Worm (Caenorhabditis elegans): ENCODE results near the gene F48D6.4.

F48D6.4 gene

DNA sequence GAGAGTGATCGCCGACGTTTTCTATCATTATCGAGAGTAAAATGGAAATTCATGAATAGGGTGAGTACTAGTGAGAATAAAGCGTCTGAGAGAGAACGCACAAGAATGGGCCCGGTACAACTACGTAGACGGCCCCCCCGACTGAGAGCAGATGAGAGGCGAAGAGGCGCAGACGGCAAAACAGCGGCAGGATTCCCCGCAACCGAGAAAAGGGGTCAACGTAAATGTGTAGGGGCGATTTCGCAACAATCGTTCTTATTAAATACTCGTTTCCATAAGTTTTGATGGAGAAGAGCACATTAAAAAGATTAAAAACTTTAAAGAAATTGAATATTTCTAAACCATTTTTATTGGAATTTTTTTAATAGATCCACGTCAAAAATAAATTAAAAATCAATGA lies 32.4 kb downstream of the F48D6.4 start (continued):
- TF ChIP-seq ama-1 (optimal IDR thresholded peaks at IDR 0.05) (no peak), pag-3 (tag; optimal IDR thresholded peaks at IDR 0.05; ENCODE audit: borderline replicate concordance, insufficient read depth) (no peak), egl-27 (tag; optimal IDR thresholded peaks at IDR 0.05) (no peak), nhr-76 (tag; optimal IDR thresholded peaks at IDR 0.05) (no peak), ztf-11 (tag; optimal IDR thresholded peaks at IDR 0.05) (no peak), nhr-237 (tag; optimal IDR thresholded peaks at IDR 0.05) (no peak), C04F5.9 (tag; optimal IDR thresholded peaks at IDR 0.05) (no peak), xbp-1 (tag; optimal IDR thresholded peaks at IDR 0.05) (peak; percentile 24), aly-2 (tag; optimal IDR thresholded peaks at IDR 0.05) (no peak), lir-3 (tag; optimal IDR thresholded peaks at IDR 0.05; ENCODE audit: poor library complexity) (no peak), fos-1 (tag; optimal IDR thresholded peaks at IDR 0.05) (no peak), unc-130 (tag; optimal IDR thresholded peaks at IDR 0.05) (no peak), lin-15B (tag; optimal IDR thresholded peaks at IDR 0.05) (no peak), unc-30 (tag; optimal IDR thresholded peaks at IDR 0.05) (no peak), fkh-4 (tag; optimal IDR thresholded peaks at IDR 0.05; ENCODE audit: borderline replicate concordance) (no peak), dpl-1 (GFP tag; optimal IDR thresholded peaks at IDR 0.05) (no peak), nhr-19 (GFP tag; conservative IDR thresholded peaks at IDR 0.05) (no peak), mab-9 (GFP tag; IDR thresholded peaks at IDR 0.05) (no peak), lin-35 (GFP tag; optimal IDR thresholded peaks at IDR 0.05) (no peak), nhr-90 (tag; optimal IDR thresholded peaks at IDR 0.05; ENCODE audit: poor library complexity) (no peak), jun-1 (tag; optimal IDR thresholded peaks at IDR 0.05) (no peak), dsc-1 (tag; optimal IDR thresholded peaks at IDR 0.05) (no peak), lsy-2 (tag; optimal IDR thresholded peaks at IDR 0.05) (no peak), irx-1 (tag; optimal IDR thresholded peaks at IDR 0.05) (no peak), F16B12.6 (tag; optimal IDR thresholded peaks at IDR 0.05) (no peak), efl-3 (GFP tag; optimal IDR thresholded peaks at IDR 0.05) (no peak), vab-15 (tag; optimal IDR thresholded peaks at IDR 0.05) (no peak), unc-86 (tag; optimal IDR thresholded peaks at IDR 0.05) (no peak), pqm-1 (tag; optimal IDR thresholded peaks at IDR 0.05) (no peak), mdl-1 (tag; optimal IDR thresholded peaks at IDR 0.05) (no peak), nhr-85 (tag) (no peak), tbx-2 (tag; optimal IDR thresholded peaks at IDR 0.05) (no peak), swsn-7 (tag; optimal IDR thresholded peaks at IDR 0.05) (peak; percentile 5), sox-4 (tag; optimal IDR thresholded peaks at IDR 0.05) (no peak), lin-14 (GFP tag; optimal IDR thresholded peaks at IDR 0.05) (peak; percentile 59), snu-23 (GFP tag; optimal IDR thresholded peaks at IDR 0.05) (peak; percentile 2), aha-1 (tag; optimal IDR thresholded peaks at IDR 0.05) (no peak)

DNA sequence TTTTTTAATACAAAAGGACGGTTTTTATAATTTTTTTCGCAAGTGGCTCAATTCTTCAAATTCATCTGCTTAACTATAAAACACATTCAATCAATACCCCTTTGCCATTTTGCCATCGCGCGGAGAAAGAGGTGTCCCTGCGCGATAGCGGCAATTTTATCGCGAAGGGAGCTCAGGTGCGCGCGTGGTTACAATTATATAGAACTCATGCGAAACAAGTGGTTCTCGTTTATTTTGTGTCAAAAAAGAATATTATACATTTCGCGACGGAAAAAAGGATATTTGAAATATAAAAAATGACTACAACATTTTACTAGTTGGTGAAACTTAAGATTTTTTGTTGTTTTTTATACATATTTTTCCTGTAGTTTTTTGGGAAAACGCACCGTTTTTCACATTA lies 37.9 kb downstream of the F48D6.4 start:
- TF ChIP-seq blmp-1 (tag; optimal IDR thresholded peaks at IDR 0.05) (peak; percentile 42), dpl-1 (GFP tag; optimal IDR thresholded peaks at IDR 0.05) (peak; percentile 56 to 71 (median 61)), nhr-84 (tag; optimal IDR thresholded peaks at IDR 0.05) (no peak), ceh-63 (GFP tag; optimal IDR thresholded peaks at IDR 0.05) (peak; percentile 88), ztf-11 (tag; optimal IDR thresholded peaks at IDR 0.05) (peak; percentile 78 to 99), lin-15B (tag; optimal IDR thresholded peaks at IDR 0.05) (peak; percentile 46), mef-2 (tag; optimal IDR thresholded peaks at IDR 0.05) (peak; percentile 88), unc-130 (tag; optimal IDR thresholded peaks at IDR 0.05) (peak; percentile 95), zip-4 (GFP tag; optimal IDR thresholded peaks at IDR 0.05) (peak; percentile 96), aha-1 (tag; optimal IDR thresholded peaks at IDR 0.05) (peak; percentile 94), fkh-4 (tag; optimal IDR thresholded peaks at IDR 0.05; ENCODE audit: borderline replicate concordance) (peak; percentile 94), lin-13 (GFP tag; optimal IDR thresholded peaks at IDR 0.05) (peak; percentile 97), ztf-4 (tag; optimal IDR thresholded peaks at IDR 0.05) (peak; percentile 99), ets-5 (GFP tag; IDR thresholded peaks at IDR 0.05) (peak; percentile 92; the same call in 1 of the 2 replicates), unc-30 (tag; optimal IDR thresholded peaks at IDR 0.05) (peak; percentile 80), pag-3 (tag; optimal IDR thresholded peaks at IDR 0.05; ENCODE audit: borderline replicate concordance, insufficient read depth) (no peak), elt-3 (tag; optimal IDR thresholded peaks at IDR 0.05) (peak; percentile 75 to 99 (median 90)), nhr-76 (tag; optimal IDR thresholded peaks at IDR 0.05) (peak; percentile 95), egl-13 (tag; optimal IDR thresholded peaks at IDR 0.05) (peak; percentile 100), C04F5.9 (tag; optimal IDR thresholded peaks at IDR 0.05) (peak; percentile 96), swsn-7 (tag; optimal IDR thresholded peaks at IDR 0.05) (peak; percentile 99), ceh-8 (GFP tag; optimal IDR thresholded peaks at IDR 0.05) (peak; percentile 100), nhr-47 (tag; optimal IDR thresholded peaks at IDR 0.05) (peak; percentile 100), efl-1 (optimal IDR thresholded peaks at IDR 0.05) (peak; percentile 86 to 90), efl-1 (GFP tag; optimal IDR thresholded peaks at IDR 0.05 in 1 of 2) (peak; percentile 46 to 97), F16B12.6 (tag; optimal IDR thresholded peaks at IDR 0.05) (peak; percentile 59), lin-39 (tag; optimal IDR thresholded peaks at IDR 0.05) (peak; percentile 99)
